Fruit fly (Drosophila melanogaster) whole organism, prepupa: ENCODE measurements around the gene CheA75a.

Source experiments
- CG15336 ChIP-seq: fragments of 200-800 bp; sonication (Bioruptor generic); IDR thresholded peaks from 2 replicates; pipeline ENCODE4 v1.3.6; 2022; ENCODE audit warnings: missing biosample characterization, missing genetic modification characterization
- CG3919 ChIP-seq: fragments of 200-800 bp; sonication (Bioruptor generic); optimal IDR thresholded peaks from 3 replicates; lab custom pipeline; 2016; ENCODE audit warnings: missing biosample characterization, missing genetic modification characterization
- CG6163 ChIP-seq: fragments of 200-800 bp; sonication (Bioruptor generic); IDR thresholded peaks from 3 replicates; pipeline ENCODE4 v1.3.6; 2022; ENCODE audit warnings: missing biosample characterization, missing genetic modification characterization
- CG6854 ChIP-seq: fragments of 200-800 bp; sonication (Bioruptor generic); optimal IDR thresholded peaks from 2 replicates; lab custom pipeline; 2017; ENCODE audit warnings: missing biosample characterization, mild to moderate bottlenecking, missing genetic modification characterization
- Eip78C ChIP-seq: fragments of 200-800 bp; sonication (Bioruptor generic); peaks from one replicate; lab custom pipeline; 2016; ENCODE audit warnings: missing biosample characterization, missing genetic modification characterization
- Gug ChIP-seq: fragments of 200-800 bp; sonication (Bioruptor generic); IDR thresholded peaks from 2 replicates; pipeline ENCODE4 v1.3.6; 2022; ENCODE audit warnings: missing biosample characterization, missing genetic modification characterization
- Lpt ChIP-seq: fragments of 200-800 bp; sonication (Bioruptor generic); optimal IDR thresholded peaks from 3 replicates; lab custom pipeline; 2016; ENCODE audit warnings: missing biosample characterization, missing genetic modification characterization
- dsx ChIP-seq: fragments of 200-800 bp; optimal IDR thresholded peaks from 3 replicates; lab custom pipeline; 2019; ENCODE audit warnings: missing biosample characterization, mild to moderate bottlenecking, missing genetic modification characterization, moderate library complexity; ENCODE audit not compliant: poor library complexity, severe bottlenecking

dm6 chr3L:18243673-18244072 lies 8.2 kb upstream of the CheA75a start:
- peak; percentile 53 for TF ChIP-seq dsx (GFP tag; lab: Kevin White, UChicago)
- TF ChIP-seq CG15336 (GFP tag; lab: Robert Waterston, UW), result no peak
- TF ChIP-seq CG6854 (GFP tag; lab: Kevin White, UChicago), result peak; percentile 27
- no peak for TF ChIP-seq CG6163 (GFP tag; lab: Robert Waterston, UW)
- no peak for TF ChIP-seq CG3919 (GFP tag; lab: Kevin White, UChicago)
- peak; percentile 57 for TF ChIP-seq Lpt (GFP tag; lab: Kevin White, UChicago)
- TF ChIP-seq Eip78C, result no peak
- TF ChIP-seq Gug, result peak; percentile 15; the same call in 1 of the 2 replicates
